Fruit fly (Drosophila melanogaster) whole organism, embryonic: ENCODE results near the gene CG10492.

ENCODE experiments used
- Atf-2 ChIP-seq: fragments of 200-800 bp; sonication (Bioruptor generic); optimal IDR thresholded peaks from 2 replicates; lab custom pipeline; 2016; ENCODE audit warnings: missing biosample characterization, missing genetic modification characterization
- Bgb ChIP-seq: fragments of 200-800 bp; sonication (Bioruptor generic); IDR thresholded peaks from 2 replicates; pipeline ENCODE4 v1.3.6; 2022; ENCODE audit warnings: missing biosample characterization, missing genetic modification characterization; ENCODE audit not compliant: partially characterized antibody
- Bteb2 ChIP-seq: fragments of 200-800 bp; sonication (Bioruptor generic); optimal IDR thresholded peaks from 2 replicates; lab custom pipeline; 2016; ENCODE audit warnings: missing biosample characterization, missing genetic modification characterization
- CG1024 ChIP-seq: fragments of 200-800 bp; sonication (Bioruptor generic); IDR thresholded peaks from 2 replicates; pipeline ENCODE4 v1.3.6; 2022; ENCODE audit warnings: missing biosample characterization, missing genetic modification characterization
- CG12299 ChIP-seq: fragments of 200-800 bp; sonication (Bioruptor generic); optimal IDR thresholded peaks from 2 replicates; lab custom pipeline; 2018; ENCODE audit warnings: missing biosample characterization, mild to moderate bottlenecking, missing genetic modification characterization
- CG12659 ChIP-seq: fragments of 200-800 bp; sonication (Bioruptor generic); optimal IDR thresholded peaks from 3 replicates; lab custom pipeline; 2017; ENCODE audit warnings: mild to moderate bottlenecking, missing biosample characterization, missing genetic modification reagents, missing genetic modification characterization
- CG12769 ChIP-seq: fragments of 200-800 bp; sonication (Bioruptor generic); optimal IDR thresholded peaks from 2 replicates; lab custom pipeline; 2019; ENCODE audit warnings: missing biosample characterization, mild to moderate bottlenecking, missing genetic modification characterization, moderate library complexity
- CG13894 ChIP-seq: fragments of 200-800 bp; sonication (Bioruptor generic); optimal IDR thresholded peaks from 3 replicates; lab custom pipeline; 2018; ENCODE audit warnings: missing biosample characterization, mild to moderate bottlenecking, missing genetic modification characterization, moderate library complexity
- CG14965 ChIP-seq: fragments of 200-800 bp; sonication (Bioruptor generic); optimal IDR thresholded peaks from 2 replicates; lab custom pipeline; 2016; ENCODE audit warnings: missing biosample characterization, missing genetic modification characterization, borderline replicate concordance
- CG1603 ChIP-seq: fragments of 200-800 bp; sonication (Bioruptor generic); optimal IDR thresholded peaks from 2 replicates; lab custom pipeline; 2019; ENCODE audit warnings: missing biosample characterization, mild to moderate bottlenecking, missing genetic modification characterization, moderate library complexity
- CG16813 ChIP-seq: fragments of 200-800 bp; sonication (Bioruptor generic); IDR thresholded peaks from 3 replicates; pipeline ENCODE4 v1.3.6; 2022; ENCODE audit warnings: missing biosample characterization, missing genetic modification characterization; ENCODE audit not compliant: partially characterized antibody
- CG18764 ChIP-seq: fragments of 200-800 bp; sonication (Bioruptor generic); optimal IDR thresholded peaks from 3 replicates; lab custom pipeline; 2016; ENCODE audit warnings: missing biosample characterization, missing genetic modification characterization
- CG2116 ChIP-seq: fragments of 200-800 bp; sonication (Bioruptor generic); optimal IDR thresholded peaks from 3 replicates; lab custom pipeline; 2018; ENCODE audit warnings: missing biosample characterization, mild to moderate bottlenecking, missing genetic modification characterization
- CG31224 ChIP-seq: fragments of 200-800 bp; sonication (Bioruptor generic); IDR thresholded peaks from 2 replicates; pipeline ENCODE4 v1.3.6; 2022; ENCODE audit warnings: missing biosample characterization, missing genetic modification characterization
- CG31388 ChIP-seq: fragments of 200-800 bp; sonication (Bioruptor generic); optimal IDR thresholded peaks from 2 replicates; lab custom pipeline; 2016; ENCODE audit warnings: missing biosample characterization, missing genetic modification characterization
- CG34224 ChIP-seq: fragments of 200-800 bp; sonication (Bioruptor generic); IDR thresholded peaks from 3 replicates; pipeline ENCODE4 v1.3.6; 2022; ENCODE audit warnings: missing biosample characterization, missing genetic modification characterization; ENCODE audit not compliant: partially characterized antibody
- CG3726 ChIP-seq: fragments of 200-800 bp; sonication (Bioruptor generic); IDR thresholded peaks from 3 replicates; pipeline ENCODE4, ENCODE4 v1.3.6; 2022; ENCODE audit warnings: missing biosample characterization, missing genetic modification characterization
- CG3995 ChIP-seq: fragments of 200-800 bp; sonication (Bioruptor generic); optimal IDR thresholded peaks from 3 replicates; lab custom pipeline; 2016; ENCODE audit warnings: missing biosample characterization, missing genetic modification characterization
- CG42726 ChIP-seq: fragments of 200-800 bp; sonication (Bioruptor generic); IDR thresholded peaks from 2 replicates; pipeline ENCODE4 v1.3.6; 2022; ENCODE audit warnings: missing biosample characterization, missing genetic modification characterization; ENCODE audit not compliant: partially characterized antibody
- CG4707 ChIP-seq: fragments of 200-800 bp; sonication (Bioruptor generic); optimal IDR thresholded peaks from 2 replicates; lab custom pipeline; 2018; ENCODE audit warnings: missing biosample characterization, mild to moderate bottlenecking, missing genetic modification characterization, moderate library complexity
- CG6791 ChIP-seq: fragments of 200-800 bp; sonication (Bioruptor generic); IDR thresholded peaks from 3 replicates; pipeline ENCODE4 v1.3.6; 2022; ENCODE audit warnings: missing biosample characterization, missing genetic modification characterization; ENCODE audit not compliant: partially characterized antibody
- CHES-1-like ChIP-seq: fragments of 200-800 bp; sonication (Bioruptor generic); optimal IDR thresholded peaks from 2 replicates; lab custom pipeline; 2016; ENCODE audit warnings: missing biosample characterization, missing genetic modification characterization
- CTCF ChIP-seq: fragments of 200-800 bp; sonication (Bioruptor generic); optimal IDR thresholded peaks from 2 replicates; lab custom pipeline; 2017; ENCODE audit warnings: missing biosample characterization, mild to moderate bottlenecking, missing genetic modification characterization, moderate library complexity
- Dll ChIP-seq: fragments of 200-800 bp; sonication (Bioruptor generic); IDR thresholded peaks from 4 replicates; pipeline ENCODE4 v1.3.6; 2022; ENCODE audit warnings: missing biosample characterization, missing genetic modification characterization; ENCODE audit not compliant: partially characterized antibody
- ERR ChIP-seq: fragments of 200-800 bp; sonication (Bioruptor generic); optimal IDR thresholded peaks from 2 replicates; lab custom pipeline; 2016; ENCODE audit warnings: missing biosample characterization, missing genetic modification characterization
- Ets97D ChIP-seq: fragments of 200-800 bp; sonication (Bioruptor generic); optimal IDR thresholded peaks from 3 replicates; lab custom pipeline; 2016; ENCODE audit warnings: missing biosample characterization, missing genetic modification characterization
- H2.0 ChIP-seq: fragments of 200-800 bp; sonication (Bioruptor generic); IDR thresholded peaks from 2 replicates; pipeline ENCODE4 v1.3.6; 2022; ENCODE audit warnings: missing biosample characterization, missing genetic modification characterization
- Kr ChIP-seq: fragments of 200-800 bp; sonication (Bioruptor generic); optimal IDR thresholded peaks from 2 replicates; lab custom pipeline; 2017; ENCODE audit warnings: missing biosample characterization, mild to moderate bottlenecking, missing genetic modification characterization
- MBD-R2 ChIP-seq: fragments of 200-800 bp; sonication (Bioruptor generic); IDR thresholded peaks from 2 replicates; pipeline ENCODE4 v1.3.6; 2022; ENCODE audit warnings: missing biosample characterization, missing genetic modification characterization
- Side ChIP-seq: fragments of 200-800 bp; sonication (Bioruptor generic); optimal IDR thresholded peaks from 2 replicates; lab custom pipeline; 2016; ENCODE audit warnings: missing biosample characterization, missing genetic modification characterization
- TFAM ChIP-seq: fragments of 200-800 bp; sonication (Bioruptor generic); optimal IDR thresholded peaks from 2 replicates; lab custom pipeline; 2017; ENCODE audit warnings: missing biosample characterization, missing genetic modification characterization, inconsistent platforms
- Xbp1 ChIP-seq: fragments of 200-800 bp; sonication (Bioruptor generic); optimal IDR thresholded peaks from 3 replicates; lab custom pipeline; 2016; ENCODE audit warnings: missing biosample characterization, mild to moderate bottlenecking, missing genetic modification characterization
- ato ChIP-seq: fragments of 200-800 bp; sonication (Bioruptor generic); IDR thresholded peaks from 2 replicates; pipeline ENCODE4 v1.3.6; 2022; ENCODE audit warnings: missing biosample characterization, missing genetic modification characterization; ENCODE audit not compliant: partially characterized antibody
- bowl ChIP-seq: fragments of 200-800 bp; sonication (Bioruptor generic); IDR thresholded peaks from 2 replicates; pipeline ENCODE4 v1.3.6; 2022; ENCODE audit warnings: missing biosample characterization, missing genetic modification characterization
- cas ChIP-seq: fragments of 200-800 bp; sonication (Bioruptor generic); IDR thresholded peaks from 2 replicates; pipeline ENCODE4 v1.3.6; 2022; ENCODE audit warnings: missing biosample characterization, missing genetic modification characterization
- caup ChIP-seq: fragments of 200-800 bp; sonication (Bioruptor generic); optimal IDR thresholded peaks from 3 replicates; lab custom pipeline; 2017; ENCODE audit warnings: missing biosample characterization, mild to moderate bottlenecking, missing genetic modification characterization, moderate library complexity; ENCODE audit not compliant: severe bottlenecking
- fd102C ChIP-seq: fragments of 200-800 bp; sonication (Bioruptor generic); optimal IDR thresholded peaks from 2 replicates; lab custom pipeline; 2018; ENCODE audit warnings: missing biosample characterization, mild to moderate bottlenecking, missing genetic modification characterization, moderate library complexity
- gsb-n ChIP-seq: fragments of 200-800 bp; sonication (Bioruptor generic); optimal IDR thresholded peaks from 3 replicates; lab custom pipeline; 2018; ENCODE audit warnings: missing biosample characterization, mild to moderate bottlenecking, missing genetic modification characterization
- inv ChIP-seq: fragments of 200-800 bp; sonication (Bioruptor generic); IDR thresholded peaks from 2 replicates; pipeline ENCODE4 v1.3.6; 2022; ENCODE audit warnings: missing biosample characterization, missing genetic modification characterization; ENCODE audit not compliant: partially characterized antibody
- mld ChIP-seq: fragments of 200-800 bp; sonication (Bioruptor generic); IDR thresholded peaks from 3 replicates; pipeline ENCODE4 v1.3.6; 2022; ENCODE audit warnings: missing biosample characterization, missing genetic modification characterization; ENCODE audit not compliant: partially characterized antibody
- onecut ChIP-seq: fragments of 200-800 bp; sonication (Bioruptor generic); IDR thresholded peaks from 2 replicates; pipeline ENCODE4 v1.3.6; 2022; ENCODE audit warnings: missing biosample characterization, missing genetic modification characterization
- otp ChIP-seq: fragments of 200-800 bp; sonication (Bioruptor generic); IDR thresholded peaks from 3 replicates; pipeline ENCODE4, ENCODE4 v1.3.6; 2022; ENCODE audit warnings: missing biosample characterization, missing genetic modification characterization
- p53 ChIP-seq: fragments of 200-800 bp; sonication (Bioruptor generic); optimal IDR thresholded peaks from 2 replicates; lab custom pipeline; 2016; ENCODE audit warnings: missing biosample characterization, missing genetic modification characterization
- pros ChIP-seq: fragments of 200-800 bp; sonication (Bioruptor generic); optimal IDR thresholded peaks from 3 replicates; lab custom pipeline; 2019; ENCODE audit warnings: missing biosample characterization, mild to moderate bottlenecking, missing genetic modification characterization, moderate library complexity
- sens-2 ChIP-seq: fragments of 200-800 bp; sonication (Bioruptor generic); IDR thresholded peaks from 2 replicates; pipeline ENCODE4 v1.3.6; 2022; ENCODE audit warnings: missing biosample characterization, missing genetic modification characterization
- sisA ChIP-seq: fragments of 200-800 bp; sonication (Bioruptor generic); IDR thresholded peaks from 2 replicates; pipeline ENCODE4 v1.3.6; 2022; ENCODE audit warnings: missing biosample characterization, missing genetic modification characterization
- tio ChIP-seq: fragments of 200-800 bp; sonication (Bioruptor generic); optimal IDR thresholded peaks from 2 replicates; lab custom pipeline; 2017; ENCODE audit warnings: missing biosample characterization, missing genetic modification characterization, inconsistent platforms
- trem ChIP-seq: fragments of 200-800 bp; optimal IDR thresholded peaks from 3 replicates; lab custom pipeline; 2019; ENCODE audit warnings: missing biosample characterization, mild to moderate bottlenecking, missing genetic modification characterization, moderate library complexity
- ttk ChIP-seq: fragments of 200-800 bp; sonication (Bioruptor generic); IDR thresholded peaks from 2 replicates; pipeline ENCODE4 v2.1.2; 2022; ENCODE audit warnings: missing biosample characterization, missing genetic modification characterization
- tx ChIP-seq: fragments of 200-800 bp; sonication (Bioruptor generic); optimal IDR thresholded peaks from 2 replicates; lab custom pipeline; 2016; ENCODE audit warnings: missing biosample characterization, missing genetic modification characterization
- vnd ChIP-seq: fragments of 200-800 bp; sonication (Bioruptor generic); IDR thresholded peaks from 3 replicates; pipeline ENCODE4 v1.3.6; 2022; ENCODE audit warnings: missing biosample characterization, missing genetic modification characterization; ENCODE audit not compliant: partially characterized antibody

The CG10492 gene

dm6 chr2L:19064706-19065105 is 10.8 kb downstream of the CG10492 start, which contains the start of gene CG17343 (continued):
- TF ChIP-seq Dll (GFP tag; lab: Robert Waterston, UW), result peak; percentile 83
- no peak for TF ChIP-seq CHES-1-like (GFP tag; lab: Kevin White, UChicago)
- peak; percentile 98 for TF ChIP-seq mld (GFP tag; lab: Robert Waterston, UW)
- peak; percentile 91 for TF ChIP-seq CG2116 (GFP tag; lab: Kevin White, UChicago)
- TF ChIP-seq ato, result peak; percentile 98
- no peak for TF ChIP-seq sens-2 (GFP tag; lab: Robert Waterston, UW)
- no peak for TF ChIP-seq CTCF (GFP tag; lab: Kevin White, UChicago)
- TF ChIP-seq onecut (GFP tag; lab: Robert Waterston, UW), result peak; percentile 21; the same call in 1 of the 2 replicates
- peak; percentile 25 for TF ChIP-seq Ets97D
- peak; percentile 90 for TF ChIP-seq vnd (GFP tag; lab: Robert Waterston, UW)
- TF ChIP-seq sisA (GFP tag; lab: Robert Waterston, UW), result no peak
- TF ChIP-seq cas (GFP tag; lab: Robert Waterston, UW), result no peak
- TF ChIP-seq CG4707 (GFP tag; lab: Kevin White, UChicago), result no peak
- TF ChIP-seq CG12299 (tag; lab: Kevin White, UChicago), result no peak
- no peak for TF ChIP-seq Side
- TF ChIP-seq p53 (GFP tag; lab: Kevin White, UChicago), result no peak
- TF ChIP-seq CG13894 (tag; lab: Kevin White, UChicago), result no peak
- peak; percentile 46 for TF ChIP-seq trem (tag; lab: Kevin White, UChicago)
- no peak for TF ChIP-seq Bteb2
- TF ChIP-seq CG14965 (GFP tag; lab: Kevin White, UChicago), result no peak
- TF ChIP-seq otp (GFP tag; lab: Robert Waterston, UW), result no peak
- TF ChIP-seq Bgb (GFP tag; lab: Robert Waterston, UW), result peak; percentile 91
- TF ChIP-seq CG31388 (GFP tag; lab: Kevin White, UChicago), result no peak
- TF ChIP-seq TFAM (GFP tag; lab: Kevin White, UChicago), result no peak
- TF ChIP-seq caup (GFP tag; lab: Kevin White, UChicago), result no peak
- peak; percentile 98 for TF ChIP-seq CG6791 (GFP tag; lab: Robert Waterston, UW)
- TF ChIP-seq CG12769 (tag; lab: Kevin White, UChicago), result no peak
- TF ChIP-seq tx (GFP tag; lab: Kevin White, UChicago), result no peak
- TF ChIP-seq CG18764 (GFP tag; lab: Kevin White, UChicago), result no peak
- TF ChIP-seq H2.0, result no peak
- no peak for TF ChIP-seq bowl (GFP tag; lab: Robert Waterston, UW)
- peak; percentile 41 for TF ChIP-seq CG12659 (GFP tag; lab: Kevin White, UChicago)
- no peak for TF ChIP-seq Atf-2
- no peak for TF ChIP-seq CG3995 (GFP tag; lab: Kevin White, UChicago)
- TF ChIP-seq tio, result no peak
- peak; percentile 86 for TF ChIP-seq MBD-R2
- TF ChIP-seq CG1603, result no peak
- TF ChIP-seq CG1024, result no peak
- peak; percentile 81 for TF ChIP-seq inv (GFP tag; lab: Robert Waterston, UW)
- TF ChIP-seq ttk (GFP tag; lab: Robert Waterston, UW), result no peak
- no peak for TF ChIP-seq Xbp1 (GFP tag; lab: Kevin White, UChicago)
- TF ChIP-seq CG31224 (GFP tag; lab: Robert Waterston, UW), result no peak
- TF ChIP-seq ERR (GFP tag; lab: Kevin White, UChicago), result no peak
- TF ChIP-seq CG16813 (GFP tag; lab: Robert Waterston, UW), result peak; percentile 87
- TF ChIP-seq CG34224 (GFP tag; lab: Robert Waterston, UW), result peak; percentile 96
- TF ChIP-seq CG3726 (GFP tag; lab: Robert Waterston, UW), result no peak
- TF ChIP-seq gsb-n (tag; lab: Kevin White, UChicago), result no peak
- no peak for TF ChIP-seq pros (GFP tag; lab: Kevin White, UChicago)
- TF ChIP-seq fd102C (GFP tag; lab: Kevin White, UChicago), result no peak
- TF ChIP-seq CG42726 (GFP tag; lab: Robert Waterston, UW), result peak; percentile 48; the same call in 1 of the 2 replicates
- no peak for TF ChIP-seq Kr (GFP tag; lab: Kevin White, UChicago)
